Fruit fly (Drosophila melanogaster): ENCODE results near the gene CG33985.

The CG33985 gene

dm6 chr3L:15511688-15512250 is 14.8 kb downstream of the CG33985 start (continued):
- no peak for TF ChIP-seq cg (GFP tag; optimal IDR thresholded peaks at IDR 0.05)
- TF ChIP-seq YL-1 (GFP tag; optimal IDR thresholded peaks at IDR 0.05) = no peak
- no peak for TF ChIP-seq vnd (GFP tag; IDR thresholded peaks at IDR 0.05; ENCODE audit: partially characterized antibody)
- TF ChIP-seq knrl (GFP tag; IDR thresholded peaks at IDR 0.05; ENCODE audit: partially characterized antibody) = no peak
- no peak for TF ChIP-seq ranshi (GFP tag; IDR thresholded peaks at IDR 0.05)
- TF ChIP-seq CG12299 (tag; optimal IDR thresholded peaks at IDR 0.05) = no peak
- no peak for TF ChIP-seq CG10543 (GFP tag; optimal IDR thresholded peaks at IDR 0.05)
- TF ChIP-seq disco-r (GFP tag; optimal IDR thresholded peaks at IDR 0.05) = no peak
- no peak for TF ChIP-seq CG4854 (GFP tag; optimal IDR thresholded peaks at IDR 0.05)
- TF ChIP-seq nom (GFP tag; optimal IDR thresholded peaks at IDR 0.05) = peak; percentile 64
- no peak for TF ChIP-seq CG3726 (GFP tag; IDR thresholded peaks at IDR 0.05)
- TF ChIP-seq CG4820 (GFP tag; optimal IDR thresholded peaks at IDR 0.05) = no peak
- no peak for TF ChIP-seq Ptx1 (GFP tag; IDR thresholded peaks at IDR 0.05)
- no peak for TF ChIP-seq CG43689 (GFP tag; IDR thresholded peaks at IDR 0.05)
- TF ChIP-seq CG6765 (GFP tag; optimal IDR thresholded peaks at IDR 0.05) = no peak
- no peak for TF ChIP-seq bbx (GFP tag; IDR thresholded peaks at IDR 0.05; ENCODE audit: partially characterized antibody)
- TF ChIP-seq grn (GFP tag; optimal IDR thresholded peaks at IDR 0.05) = no peak
- no peak for TF ChIP-seq chn (GFP tag; optimal IDR thresholded peaks at IDR 0.05)
- TF ChIP-seq CG15696 (tag; optimal IDR thresholded peaks at IDR 0.05) = no peak
- no peak for TF ChIP-seq Deaf1 (tag; optimal IDR thresholded peaks at IDR 0.05)
- no peak for TF ChIP-seq kni (GFP tag; optimal IDR thresholded peaks at IDR 0.05)
- TF ChIP-seq Atf3 (GFP tag; optimal IDR thresholded peaks at IDR 0.05) = no peak
- no peak for TF ChIP-seq eve (GFP tag; optimal IDR thresholded peaks at IDR 0.05)
- TF ChIP-seq ato (GFP tag; IDR thresholded peaks at IDR 0.05; ENCODE audit: partially characterized antibody) = no peak
- no peak for TF ChIP-seq zfh2 (GFP tag; optimal IDR thresholded peaks at IDR 0.05)
- no peak for TF ChIP-seq CG3995 (GFP tag; optimal IDR thresholded peaks at IDR 0.05)
- no peak for TF ChIP-seq CG1529 (GFP tag; optimal IDR thresholded peaks at IDR 0.05)
- TF ChIP-seq H15 (GFP tag; IDR thresholded peaks at IDR 0.05) = no peak
- peak; percentile 13 for TF ChIP-seq CG2712 (tag; optimal IDR thresholded peaks at IDR 0.05)
- peak; percentile 10 to 68 for TF ChIP-seq Trl (optimal IDR thresholded peaks at IDR 0.05)
- TF ChIP-seq Trl (GFP tag; optimal IDR thresholded peaks at IDR 0.05) = no peak
- no peak for TF ChIP-seq otp (GFP tag; IDR thresholded peaks at IDR 0.05)
- TF ChIP-seq CG4360 (GFP tag; IDR thresholded peaks at IDR 0.05) = no peak
- TF ChIP-seq rib (GFP tag; IDR thresholded peaks at IDR 0.05) = no peak
- no peak for TF ChIP-seq Elba2 (GFP tag; optimal IDR thresholded peaks at IDR 0.05)
- no peak for TF ChIP-seq hkb (optimal IDR thresholded peaks at IDR 0.05)
- no peak for TF ChIP-seq hkb (GFP tag; IDR thresholded peaks at IDR 0.05)
- no peak for TF ChIP-seq dm (GFP tag; optimal IDR thresholded peaks at IDR 0.05)
- no peak for TF ChIP-seq dan (GFP tag; IDR thresholded peaks at IDR 0.05)
- TF ChIP-seq CG11696 (GFP tag; IDR thresholded peaks at IDR 0.05) = no peak
- no peak for TF ChIP-seq CG7372 (GFP tag; IDR thresholded peaks at IDR 0.05)
- no peak for TF ChIP-seq jumu (GFP tag; optimal IDR thresholded peaks at IDR 0.05)
- TF ChIP-seq CG13123 (GFP tag; optimal IDR thresholded peaks at IDR 0.05) = no peak
- TF ChIP-seq CG6654 (GFP tag; optimal IDR thresholded peaks at IDR 0.05) = no peak
- TF ChIP-seq ssp (GFP tag; IDR thresholded peaks at IDR 0.05) = no peak
- TF ChIP-seq CG8388 (GFP tag; optimal IDR thresholded peaks at IDR 0.05) = no peak
- TF ChIP-seq tio (GFP tag; optimal IDR thresholded peaks at IDR 0.05) = no peak
- TF ChIP-seq CG34422 (GFP tag; IDR thresholded peaks at IDR 0.05) = no peak
- TF ChIP-seq lbe (GFP tag; optimal IDR thresholded peaks at IDR 0.05) = peak; percentile 14
- TF ChIP-seq Bgb (GFP tag; IDR thresholded peaks at IDR 0.05; ENCODE audit: partially characterized antibody) = no peak
- no peak for TF ChIP-seq chif (GFP tag; optimal IDR thresholded peaks at IDR 0.05)
- no peak for TF ChIP-seq CG6689 (GFP tag; IDR thresholded peaks at IDR 0.05)

Data from whole organism, embryonic.